Fruit fly (Drosophila melanogaster): ENCODE data around the gene mRpS34.

The mRpS34 gene

DNA sequence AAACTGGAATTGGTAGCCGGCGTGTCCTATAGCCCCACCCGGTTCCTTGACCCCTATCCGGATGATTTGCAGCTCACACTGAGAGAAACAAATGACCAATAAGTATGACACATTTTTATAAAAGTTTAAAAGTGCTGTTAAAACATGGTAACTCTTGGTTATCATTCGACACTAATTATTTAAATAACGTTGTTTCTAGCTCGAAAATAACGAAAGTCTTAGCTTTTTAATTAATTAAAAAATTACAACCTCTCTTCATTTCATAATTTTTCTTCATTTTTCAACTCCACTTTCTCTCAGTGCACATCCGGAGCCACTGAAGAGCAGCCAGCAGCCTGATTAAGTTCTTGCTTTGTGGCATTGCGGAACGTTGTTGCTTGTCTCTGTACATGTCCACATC lies 16.3 kb downstream of the mRpS34 start:
- TF ChIP-seq ttk (optimal IDR thresholded peaks at IDR 0.05): no peak
- TF ChIP-seq Sin3A (optimal IDR thresholded peaks at IDR 0.05): no peak
- no peak for TF ChIP-seq insv (optimal IDR thresholded peaks at IDR 0.05)
- TF ChIP-seq Myc (optimal IDR thresholded peaks at IDR 0.05): no peak
- TF ChIP-seq h (optimal IDR thresholded peaks at IDR 0.05): no peak
- TF ChIP-seq psq (optimal IDR thresholded peaks at IDR 0.05): no peak

DNA sequence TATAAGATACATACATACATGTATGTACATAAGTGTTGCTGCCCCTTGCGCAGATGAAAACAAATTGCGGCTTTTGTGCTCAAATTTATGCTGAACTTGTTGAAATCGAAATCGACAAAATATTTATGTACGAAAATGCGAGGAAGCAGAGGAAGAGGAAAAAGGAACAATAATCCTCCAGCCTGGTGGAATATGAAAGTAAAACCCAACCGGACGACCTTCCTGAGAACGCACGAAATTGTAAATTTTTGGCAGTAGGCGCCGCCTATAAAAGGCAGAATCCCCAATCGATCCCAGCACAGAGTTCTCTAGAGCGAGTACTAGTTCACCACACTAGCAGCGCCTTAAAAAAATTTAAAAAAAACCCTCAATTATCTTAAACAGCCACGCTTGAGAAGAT lies 16.7 kb downstream of the mRpS34 start, which contains the start of gene Cpr72Eb:
Gene Cpr72Eb (plus strand): TSS at position 301 of the 400 bp plus-strand sequence.
- no peak for TF ChIP-seq Myc (optimal IDR thresholded peaks at IDR 0.05)
- TF ChIP-seq insv (optimal IDR thresholded peaks at IDR 0.05): no peak
- no peak for TF ChIP-seq Sin3A (optimal IDR thresholded peaks at IDR 0.05)
- no peak for TF ChIP-seq psq (optimal IDR thresholded peaks at IDR 0.05)
- TF ChIP-seq h (optimal IDR thresholded peaks at IDR 0.05): no peak
- TF ChIP-seq ttk (optimal IDR thresholded peaks at IDR 0.05): no peak

DNA sequence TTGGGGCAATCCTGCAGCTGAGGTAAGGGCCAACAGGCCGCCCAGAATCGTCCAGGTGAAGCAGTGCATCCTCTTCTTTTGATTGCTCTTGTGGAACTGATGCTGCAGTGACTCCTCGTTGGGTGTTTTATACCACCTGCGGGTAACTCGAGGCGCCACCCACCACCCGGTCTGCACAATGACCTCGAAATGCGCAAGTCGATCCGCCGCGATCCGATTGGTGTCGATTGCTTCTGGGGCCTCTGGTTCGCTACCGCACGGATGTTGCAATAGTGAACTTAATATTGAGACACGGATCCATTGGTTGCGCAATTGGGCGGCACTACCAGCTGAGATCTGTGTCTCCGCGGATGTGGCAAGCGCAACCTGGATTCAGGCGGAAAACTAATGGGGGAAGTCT lies 19.4 kb downstream of the mRpS34 start, which contains the start of gene Cpr72Ec:
Gene Cpr72Ec (minus strand): TSS at position 101 of the 400 bp plus-strand sequence.
- TF ChIP-seq insv (optimal IDR thresholded peaks at IDR 0.05): no peak
- no peak for TF ChIP-seq h (optimal IDR thresholded peaks at IDR 0.05)
- TF ChIP-seq psq (optimal IDR thresholded peaks at IDR 0.05): no peak
- no peak for TF ChIP-seq Myc (optimal IDR thresholded peaks at IDR 0.05)
- no peak for TF ChIP-seq Sin3A (optimal IDR thresholded peaks at IDR 0.05)
- TF ChIP-seq ttk (optimal IDR thresholded peaks at IDR 0.05): no peak

- TF ChIP-seq ttk (optimal IDR thresholded peaks at IDR 0.05): no peak
- TF ChIP-seq Sin3A (optimal IDR thresholded peaks at IDR 0.05): no peak
- TF ChIP-seq Myc (optimal IDR thresholded peaks at IDR 0.05): no peak
- no peak for TF ChIP-seq psq (optimal IDR thresholded peaks at IDR 0.05)
- no peak for TF ChIP-seq insv (optimal IDR thresholded peaks at IDR 0.05)
- no peak for TF ChIP-seq h (optimal IDR thresholded peaks at IDR 0.05)
These were observed 20.3 kb downstream of the mRpS34 start, which contains the start of gene CG4842 for dm6 chr3L:16368199-16368598. Gene CG4842, plus strand, starts transcription at chr3L:16368389.

- TF ChIP-seq h (optimal IDR thresholded peaks at IDR 0.05): no peak
- no peak for TF ChIP-seq insv (optimal IDR thresholded peaks at IDR 0.05)
- no peak for TF ChIP-seq Myc (optimal IDR thresholded peaks at IDR 0.05)
- TF ChIP-seq Sin3A (optimal IDR thresholded peaks at IDR 0.05): no peak
- no peak for TF ChIP-seq psq (optimal IDR thresholded peaks at IDR 0.05)
- TF ChIP-seq ttk (optimal IDR thresholded peaks at IDR 0.05): no peak
These were observed 21.7 kb downstream of the mRpS34 start, which contains the start of gene CG18814 for dm6 chr3L:16369526-16369925. Gene CG18814, plus strand, starts transcription at chr3L:16369826.

- TF ChIP-seq insv (optimal IDR thresholded peaks at IDR 0.05): no peak
- TF ChIP-seq Sin3A (optimal IDR thresholded peaks at IDR 0.05): no peak
- no peak for TF ChIP-seq ttk (optimal IDR thresholded peaks at IDR 0.05)
- no peak for TF ChIP-seq psq (optimal IDR thresholded peaks at IDR 0.05)
- no peak for TF ChIP-seq Myc (optimal IDR thresholded peaks at IDR 0.05)
These were observed 30.2 kb downstream of the mRpS34 start, which contains the start of gene roq for dm6 chr3L:16377768-16378764. Gene roq, minus strand, starts transcription at chr3L:16378566.

- TF ChIP-seq psq (optimal IDR thresholded peaks at IDR 0.05) (no peak), ttk (optimal IDR thresholded peaks at IDR 0.05) (no peak), Sin3A (optimal IDR thresholded peaks at IDR 0.05) (no peak), h (optimal IDR thresholded peaks at IDR 0.05) (no peak), Myc (optimal IDR thresholded peaks at IDR 0.05) (no peak), insv (optimal IDR thresholded peaks at IDR 0.05) (no peak)
These were observed 32.9 kb downstream of the mRpS34 start for dm6 chr3L:16380770-16381169.

dm6 chr3L:16381184-16381797 lies 33.4 kb downstream of the mRpS34 start, which contains the start of gene Agpat4:
Gene Agpat4, minus strand, starts transcription at chr3L:16381570.
- no peak for TF ChIP-seq psq (optimal IDR thresholded peaks at IDR 0.05)
- TF ChIP-seq ttk (optimal IDR thresholded peaks at IDR 0.05): no peak
- TF ChIP-seq insv (optimal IDR thresholded peaks at IDR 0.05): no peak
- no peak for TF ChIP-seq h (optimal IDR thresholded peaks at IDR 0.05)
- TF ChIP-seq Myc (optimal IDR thresholded peaks at IDR 0.05): no peak

DNA sequence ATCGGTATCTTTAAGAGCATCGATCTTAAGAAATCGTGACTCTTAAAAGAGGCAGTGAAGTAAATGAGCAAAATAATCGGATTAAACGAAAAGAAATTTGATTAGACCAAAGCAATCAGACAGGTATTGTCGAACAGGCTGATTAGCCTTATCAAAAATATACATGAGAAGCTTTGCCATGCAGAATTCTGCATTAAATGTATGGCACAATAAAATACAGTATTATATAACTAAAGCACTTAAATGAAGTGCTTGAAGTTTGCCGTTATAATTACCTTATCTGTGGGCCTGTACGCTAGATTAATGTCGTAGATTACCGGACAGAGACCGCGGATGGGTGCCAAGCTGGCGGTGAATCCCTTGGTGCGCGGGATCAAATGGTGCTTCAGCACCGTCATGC lies 35.2 kb downstream of the mRpS34 start:
- no peak for TF ChIP-seq Sin3A (optimal IDR thresholded peaks at IDR 0.05)
- TF ChIP-seq h (optimal IDR thresholded peaks at IDR 0.05): no peak
- no peak for TF ChIP-seq ttk (optimal IDR thresholded peaks at IDR 0.05)
- no peak for TF ChIP-seq insv (optimal IDR thresholded peaks at IDR 0.05)
- TF ChIP-seq psq (optimal IDR thresholded peaks at IDR 0.05): no peak
- no peak for TF ChIP-seq Myc (optimal IDR thresholded peaks at IDR 0.05)

dm6 chr3L:16384145-16384705 lies 36.4 kb downstream of the mRpS34 start:
- no peak for TF ChIP-seq ttk (optimal IDR thresholded peaks at IDR 0.05)
- no peak for TF ChIP-seq insv (optimal IDR thresholded peaks at IDR 0.05)
- no peak for TF ChIP-seq h (optimal IDR thresholded peaks at IDR 0.05)
- no peak for TF ChIP-seq Sin3A (optimal IDR thresholded peaks at IDR 0.05)
- no peak for TF ChIP-seq Myc (optimal IDR thresholded peaks at IDR 0.05)
- TF ChIP-seq psq (optimal IDR thresholded peaks at IDR 0.05): no peak

dm6 chr3L:16385252-16385879 lies 37.5 kb downstream of the mRpS34 start:
- TF ChIP-seq Sin3A (optimal IDR thresholded peaks at IDR 0.05): no peak
- no peak for TF ChIP-seq insv (optimal IDR thresholded peaks at IDR 0.05)
- TF ChIP-seq Myc (optimal IDR thresholded peaks at IDR 0.05): no peak
- no peak for TF ChIP-seq h (optimal IDR thresholded peaks at IDR 0.05)
- TF ChIP-seq ttk (optimal IDR thresholded peaks at IDR 0.05): no peak
- TF ChIP-seq psq (optimal IDR thresholded peaks at IDR 0.05): no peak
